Fruit fly (Drosophila melanogaster) ovary, adult (tissue): Measurements from ENCODE around the gene CG42502.

Experiments
- CG17801 ChIP-seq: fragments of 200-800 bp; optimal IDR thresholded peaks from 2 replicates; lab custom pipeline; 2019; ENCODE audit warnings: missing biosample characterization, mild to moderate bottlenecking, missing genetic modification characterization, moderate library complexity; ENCODE audit not compliant: partially characterized antibody

CG42502 gene

DNA sequence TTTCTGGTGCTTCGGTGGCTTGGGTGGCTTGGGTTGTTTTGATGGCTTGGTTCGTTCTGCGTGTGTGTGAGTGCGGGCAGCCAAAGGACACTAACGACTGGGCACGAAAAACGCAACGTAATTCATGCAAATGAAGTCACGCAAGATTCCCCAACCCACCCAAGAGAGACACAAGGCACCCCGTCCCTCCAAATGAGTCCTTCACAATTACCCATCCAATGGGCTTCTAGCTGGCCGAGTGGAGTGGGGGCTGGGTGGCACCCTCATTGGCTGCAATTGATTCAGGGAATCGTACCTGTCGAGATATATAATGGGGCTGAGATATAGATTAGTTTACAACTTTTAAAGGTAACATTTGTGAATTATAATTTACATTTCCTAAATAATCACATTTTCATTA lies 17.8 kb downstream of the CG42502 start:
- TF ChIP-seq CG17801 (GFP tag; lab: Kevin White, UChicago), result no peak

DNA sequence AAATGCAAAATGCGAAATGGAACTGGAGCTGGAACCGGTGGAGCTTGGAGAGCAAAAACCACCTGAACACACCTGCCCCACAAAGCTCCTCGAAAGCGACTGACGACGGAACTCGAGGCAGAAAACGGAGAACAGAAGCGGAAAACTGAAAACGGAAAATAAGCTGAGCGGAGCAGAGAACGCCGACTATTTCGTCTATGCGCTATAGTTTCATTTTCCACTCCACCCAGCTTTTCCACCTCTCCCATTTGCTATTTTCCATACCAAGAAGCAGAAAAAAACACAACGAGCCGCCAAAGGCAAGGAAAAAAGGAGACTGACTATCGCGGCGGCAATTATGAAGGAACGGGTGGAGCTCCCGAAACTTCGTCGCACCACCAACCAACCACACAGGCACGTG lies 18.2 kb downstream of the CG42502 start, which contains the start of gene ham:
ham (minus strand) TSS at position 101 of the 400 bp plus-strand sequence.
- no peak for TF ChIP-seq CG17801 (GFP tag; lab: Kevin White, UChicago)

DNA sequence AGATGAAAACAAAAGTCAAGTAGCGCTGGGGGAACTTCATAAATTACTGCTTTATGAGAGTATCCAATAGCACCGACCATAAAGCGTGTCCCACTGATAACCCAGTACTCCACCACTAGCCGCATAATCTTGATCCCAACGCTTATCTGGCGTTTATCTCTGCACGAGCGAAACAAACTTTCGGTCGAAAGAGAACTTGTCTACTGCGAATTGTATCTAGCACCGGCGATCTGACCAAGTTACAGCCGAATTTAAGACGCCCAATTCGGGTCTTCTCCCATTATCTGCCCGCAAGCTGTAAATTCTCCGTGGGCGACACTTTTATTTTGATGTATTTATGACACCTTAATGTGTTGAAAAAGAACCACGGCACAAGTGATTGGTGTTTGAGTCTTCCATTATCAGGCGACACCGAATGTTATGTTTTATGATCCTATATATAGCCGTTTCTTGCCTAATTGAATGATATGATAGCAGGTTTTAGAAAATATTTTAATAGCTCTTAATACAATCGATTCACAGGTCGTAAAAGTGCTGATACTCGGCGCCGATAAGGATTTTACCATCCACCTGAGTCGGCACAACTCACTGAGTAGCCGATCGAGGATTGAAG lies 21.2 kb downstream of the CG42502 start:
- TF ChIP-seq CG17801 (GFP tag; lab: Kevin White, UChicago), result no peak

DNA sequence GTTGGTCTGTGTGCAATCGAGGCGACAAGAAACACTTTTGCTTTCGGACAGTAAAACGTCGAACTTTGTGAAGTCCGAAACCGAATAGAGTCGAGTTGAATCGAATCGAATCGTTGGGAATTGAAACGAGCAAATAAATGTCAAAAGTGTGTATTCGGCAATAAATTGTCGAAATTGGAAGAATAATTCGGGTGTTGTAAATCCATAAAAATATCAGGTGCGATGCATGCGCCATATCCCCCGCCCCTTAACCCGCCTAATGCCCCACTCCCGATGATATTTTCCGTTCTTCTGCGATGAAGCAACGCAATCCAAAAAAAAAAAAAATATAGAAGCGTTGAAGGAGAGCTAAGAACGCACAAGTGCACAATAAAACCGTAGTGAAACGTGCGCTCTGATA lies 22.1 kb downstream of the CG42502 start:
- TF ChIP-seq CG17801 (GFP tag; lab: Kevin White, UChicago), result no peak

DNA sequence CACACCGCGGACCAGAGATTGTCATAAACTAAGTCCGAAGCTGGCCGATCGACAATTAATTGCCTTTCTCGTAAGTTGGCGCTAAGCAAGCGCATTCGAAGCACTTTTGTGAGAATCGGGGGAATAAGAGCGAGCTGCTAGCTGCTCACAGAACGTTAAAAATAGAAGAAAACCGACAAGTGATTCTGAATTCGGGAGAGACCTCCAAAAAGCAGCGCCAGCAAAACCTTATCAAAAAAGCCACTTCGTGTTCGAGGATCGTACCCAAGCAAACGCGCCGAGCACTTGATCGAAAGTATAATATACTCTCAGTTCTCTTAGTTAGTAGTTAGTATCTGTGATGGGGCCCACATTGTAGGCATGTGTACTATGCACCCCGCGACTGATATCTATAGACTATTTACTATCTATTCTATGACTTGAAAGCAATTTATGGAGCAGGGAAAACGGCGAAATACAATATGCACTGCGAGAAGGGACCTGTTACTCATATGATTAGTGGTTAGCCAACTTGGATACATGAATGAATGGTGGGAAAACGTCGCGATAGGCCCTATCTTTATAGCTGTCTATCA lies 23.6 kb downstream of the CG42502 start:
- TF ChIP-seq CG17801 (GFP tag; lab: Kevin White, UChicago), result no peak

DNA sequence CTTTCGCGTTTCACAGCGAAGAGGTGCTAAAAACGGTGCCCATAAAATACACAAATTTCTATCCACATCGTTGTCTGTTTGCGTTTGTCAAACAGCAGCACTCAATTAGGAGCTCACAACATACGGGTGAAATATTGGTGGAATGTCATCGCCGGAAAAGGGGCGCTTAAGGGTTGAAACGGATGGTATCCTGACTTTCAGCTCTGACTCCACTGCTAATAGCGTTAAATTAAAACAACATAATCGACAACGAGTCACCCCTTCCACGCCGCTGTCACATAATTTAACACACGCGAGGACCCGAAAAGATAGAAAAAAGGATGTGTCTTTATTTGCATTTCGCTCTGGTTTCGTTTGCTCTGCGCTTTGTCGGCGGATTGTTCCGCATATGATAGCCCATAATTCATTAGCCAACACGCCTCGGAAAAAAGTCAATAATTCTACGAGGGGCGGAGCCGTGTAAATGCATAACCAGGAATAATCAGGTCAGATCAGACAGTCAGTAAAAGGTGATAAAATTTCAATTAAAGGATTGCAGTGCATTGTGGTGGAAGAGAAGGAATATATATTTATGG lies 25.9 kb downstream of the CG42502 start:
- no peak for TF ChIP-seq CG17801 (GFP tag; lab: Kevin White, UChicago)

DNA sequence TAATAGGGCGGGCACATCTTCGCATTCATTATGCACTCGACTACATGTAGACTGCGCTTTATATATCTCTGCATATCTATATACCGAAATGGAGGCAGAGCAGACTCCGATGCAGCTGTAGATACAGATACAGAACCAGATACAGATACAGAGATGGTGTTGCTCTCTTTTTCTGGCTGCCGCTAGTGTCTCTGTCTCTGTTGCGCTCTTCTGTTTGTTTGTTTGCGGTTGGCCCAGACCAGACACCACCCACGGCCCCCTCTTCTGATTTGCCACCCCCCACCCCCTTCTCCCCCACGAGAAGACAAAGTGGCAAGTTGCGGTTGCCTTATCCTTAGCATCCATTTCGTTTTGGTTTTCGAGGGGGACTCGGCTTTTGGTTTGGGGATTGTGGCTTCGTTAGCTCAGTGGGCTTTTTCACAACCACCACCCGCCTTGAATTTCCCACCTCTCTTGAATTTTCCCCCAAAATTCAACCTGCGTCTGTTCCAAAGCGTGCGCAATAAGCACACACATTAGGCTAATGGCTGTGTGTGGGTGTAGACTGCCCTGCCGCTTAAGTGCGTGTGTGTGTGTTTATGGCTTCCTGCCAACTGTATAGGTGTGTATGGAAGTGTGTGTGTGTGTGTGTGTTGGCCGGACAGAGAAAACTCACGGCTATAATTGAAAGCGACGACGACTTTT lies 27.6 kb downstream of the CG42502 start:
- no peak for TF ChIP-seq CG17801 (GFP tag; lab: Kevin White, UChicago)

DNA sequence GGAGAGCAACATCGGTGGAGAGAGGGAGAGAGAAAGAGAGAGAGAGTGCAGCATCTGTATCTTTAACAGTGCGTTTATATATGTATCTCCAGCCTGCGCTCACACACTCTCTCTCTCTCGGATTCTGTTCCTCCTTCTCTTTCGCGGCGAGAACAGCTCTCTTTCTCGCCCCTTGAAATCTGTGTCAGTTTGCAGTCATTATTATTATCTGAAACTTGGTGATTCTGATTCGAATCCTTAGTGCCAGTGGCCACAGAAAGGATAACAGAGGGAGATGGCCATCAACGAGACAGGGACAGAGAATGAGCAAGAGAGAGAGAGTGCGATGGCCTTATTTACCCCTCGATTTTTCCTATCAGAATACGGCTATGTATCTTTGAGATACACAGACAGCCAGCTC lies 28.1 kb downstream of the CG42502 start:
- no peak for TF ChIP-seq CG17801 (GFP tag; lab: Kevin White, UChicago)

DNA sequence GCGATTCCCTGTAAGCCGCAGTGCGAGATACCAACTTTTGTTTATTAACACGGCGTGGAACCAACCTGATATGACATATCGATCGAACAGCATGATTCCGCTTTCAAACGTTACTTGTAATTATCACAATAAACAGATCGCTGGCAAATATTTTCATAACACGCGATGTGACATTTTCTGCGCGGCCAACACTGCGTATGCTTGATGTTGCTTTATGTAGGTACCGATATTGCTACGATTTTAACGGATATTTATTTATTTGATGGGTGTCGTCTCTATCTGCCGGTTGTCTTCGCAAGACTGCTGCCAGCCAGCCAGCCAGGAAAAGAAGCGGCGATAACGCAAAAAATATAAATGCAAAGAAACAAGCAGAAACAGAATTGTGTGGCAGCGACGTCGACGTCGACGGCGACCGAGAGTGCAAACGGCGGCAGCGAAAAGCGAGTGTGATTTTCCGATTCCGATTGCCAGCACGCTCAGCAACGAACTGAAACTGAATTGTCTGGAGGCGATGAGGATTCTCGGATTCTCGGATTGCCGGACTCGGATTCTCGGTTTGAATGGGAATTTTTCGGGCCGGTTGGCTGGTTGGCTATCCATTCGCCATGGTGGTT lies 28.7 kb downstream of the CG42502 start:
- TF ChIP-seq CG17801 (GFP tag; lab: Kevin White, UChicago), result no peak

DNA sequence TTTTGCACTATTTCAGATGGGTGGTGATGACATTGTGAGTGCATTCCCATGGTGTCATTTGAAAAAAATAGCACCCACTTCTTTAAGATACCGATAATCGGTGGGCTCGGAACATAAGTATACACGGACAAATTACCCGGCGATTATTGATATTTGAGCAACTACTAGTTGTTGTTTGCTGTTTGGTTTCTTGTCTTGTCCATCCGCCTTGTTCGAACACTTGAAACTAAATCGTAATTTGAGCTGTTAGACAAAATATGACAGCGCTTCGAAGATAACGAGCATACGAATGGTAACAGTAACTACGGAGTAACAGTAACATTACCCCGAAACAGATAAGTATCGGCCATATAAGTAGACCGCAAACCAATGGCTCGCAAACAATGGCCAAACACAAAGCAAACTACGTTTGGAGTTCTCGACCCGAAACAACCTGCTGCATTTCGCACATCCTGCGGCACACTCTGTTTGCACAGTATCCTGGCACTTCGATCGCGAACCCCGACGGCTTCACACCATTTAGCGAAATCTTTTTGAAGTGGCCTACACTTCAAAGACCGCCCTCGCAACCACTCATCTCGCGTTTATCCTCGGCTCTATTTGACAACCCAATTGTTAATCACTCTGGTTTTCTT lies 30.0 kb downstream of the CG42502 start:
- no peak for TF ChIP-seq CG17801 (GFP tag; lab: Kevin White, UChicago)

DNA sequence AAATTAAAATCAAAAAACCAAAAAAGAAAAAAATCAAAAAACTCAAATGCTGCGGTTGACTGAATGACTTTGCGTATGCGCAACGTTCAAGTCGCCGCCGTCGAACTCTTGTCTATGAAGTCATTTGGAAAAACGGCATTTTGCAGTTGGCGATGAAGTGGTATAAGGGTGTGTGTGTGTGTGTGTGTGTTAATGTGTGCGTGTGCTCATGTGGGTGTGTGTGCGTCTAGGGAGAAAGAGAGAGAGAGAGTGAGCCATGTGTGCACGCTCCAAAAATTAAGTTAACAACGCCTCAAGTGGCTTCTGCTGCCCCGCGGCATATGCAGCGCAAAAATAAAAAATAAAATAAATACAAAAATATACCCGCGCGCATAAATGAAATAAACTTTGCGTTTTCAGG lies 33.6 kb downstream of the CG42502 start:
- TF ChIP-seq CG17801 (GFP tag; lab: Kevin White, UChicago), result no peak

DNA sequence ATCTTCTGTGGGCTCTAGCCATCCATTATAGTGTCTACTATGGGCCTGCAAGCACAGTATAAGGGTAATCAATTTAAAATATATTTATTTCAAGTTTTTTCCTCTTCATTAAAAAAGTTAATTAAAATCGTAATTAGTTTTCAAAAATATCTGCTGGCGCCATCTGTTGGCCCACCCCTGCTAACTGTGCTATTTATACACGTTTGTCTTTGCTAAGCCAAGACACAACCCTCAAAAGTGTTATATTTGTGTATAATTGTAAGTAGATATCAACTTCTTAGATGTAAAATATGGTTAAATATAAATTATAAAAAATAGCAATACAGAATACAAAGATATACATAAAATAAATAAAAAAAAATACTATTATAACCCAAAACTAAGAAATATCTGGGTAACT lies 34.5 kb downstream of the CG42502 start:
- no peak for TF ChIP-seq CG17801 (GFP tag; lab: Kevin White, UChicago)

DNA sequence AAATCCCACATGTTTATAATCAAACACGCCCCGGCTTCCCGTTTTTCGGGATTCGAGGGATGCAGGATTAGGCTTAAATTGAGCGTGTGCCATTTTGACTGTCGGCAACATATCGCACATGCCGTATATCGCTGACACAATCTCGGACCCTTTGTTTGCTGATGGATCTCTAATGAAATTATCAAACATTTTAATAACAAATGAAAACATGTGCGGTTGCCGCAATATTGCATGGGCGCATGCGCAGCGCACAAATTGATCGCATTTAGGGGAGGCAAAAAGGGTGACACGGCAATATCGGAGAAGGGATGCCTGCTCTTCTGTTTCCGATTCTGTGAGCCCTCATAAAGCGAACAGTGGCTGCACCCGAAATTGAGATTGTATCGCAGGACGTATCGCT lies 35.8 kb downstream of the CG42502 start:
- no peak for TF ChIP-seq CG17801 (GFP tag; lab: Kevin White, UChicago)

DNA sequence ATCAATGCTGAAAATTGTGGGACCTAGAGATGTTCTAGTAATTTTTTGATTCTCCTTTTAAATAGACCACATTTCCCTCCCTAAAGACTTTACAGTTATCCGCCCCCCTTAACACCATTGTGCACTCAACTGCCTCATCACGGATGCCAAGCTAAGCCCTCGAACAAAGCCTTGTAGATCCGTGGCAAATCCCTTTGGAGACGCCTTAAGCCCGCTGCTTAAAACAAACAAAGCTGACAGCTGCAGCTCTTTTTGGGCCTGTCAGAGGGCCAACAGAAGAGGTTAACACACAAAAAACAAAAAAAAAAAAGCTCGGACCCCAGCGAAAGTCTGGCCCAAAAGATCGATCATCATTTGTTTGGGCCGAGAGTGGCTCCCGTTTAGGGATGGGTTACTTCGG lies 43.2 kb downstream of the CG42502 start:
- TF ChIP-seq CG17801 (GFP tag; lab: Kevin White, UChicago), result no peak

DNA sequence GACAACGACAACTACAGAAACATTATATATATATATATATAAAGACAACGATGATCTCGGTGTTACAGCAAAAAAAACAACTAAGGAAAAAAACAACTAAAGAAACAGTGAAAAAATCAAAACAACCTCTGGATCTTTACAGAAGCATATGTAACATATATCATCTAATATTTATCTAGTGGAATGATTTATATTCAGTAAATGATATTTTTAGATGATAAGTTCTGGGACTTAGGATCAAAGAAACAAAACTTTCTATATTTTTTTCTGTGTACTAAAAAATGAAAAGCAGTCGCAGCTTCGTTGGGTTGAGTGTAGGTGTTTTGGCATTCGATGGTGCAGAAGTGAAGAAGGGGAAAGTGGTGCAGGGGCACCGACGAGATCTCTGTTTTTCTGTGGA lies 43.9 kb downstream of the CG42502 start:
- no peak for TF ChIP-seq CG17801 (GFP tag; lab: Kevin White, UChicago)
